Worm (Caenorhabditis elegans) whole organism, young adult: ENCODE measurements around the gene sdz-37.

ENCODE experiments used
- B0019.2 ChIP-seq: fragments of 200-800 bp; sonication (Bioruptor generic); conservative IDR thresholded peaks from 2 replicates; pipeline ENCODE4 v1.3.6; 2022; ENCODE audit warnings: missing genetic modification reagents, missing genetic modification characterization, missing compliant biosample characterization
- B0336.3 ChIP-seq: fragments of 200-800 bp; sonication (Bioruptor generic); IDR thresholded peaks from 2 replicates; pipeline ENCODE4 v1.3.6; 2022; ENCODE audit warnings: missing genetic modification characterization, missing compliant biosample characterization
- D2030.7 ChIP-seq: fragments of 200-800 bp; sonication (Bioruptor generic); IDR thresholded peaks from 2 replicates; pipeline ENCODE4 v1.3.6; 2022; ENCODE audit warnings: missing genetic modification reagents, missing genetic modification characterization, missing compliant biosample characterization
- F57C9.4 ChIP-seq: sonication (generic microtip); optimal IDR thresholded peaks from 2 replicates; lab custom pipeline; 2017; ENCODE audit warnings: mild to moderate bottlenecking, missing genetic modification characterization, missing compliant biosample characterization
- T26A5.8 ChIP-seq: sonication (generic microtip); optimal IDR thresholded peaks from 2 replicates; lab custom pipeline; 2016; ENCODE audit warnings: missing genetic modification characterization, missing compliant biosample characterization
- akir-1 ChIP-seq: fragments of 200-800 bp; sonication (Bioruptor generic); optimal IDR thresholded peaks from 2 replicates; lab custom pipeline; 2018; ENCODE audit warnings: mild to moderate bottlenecking, missing genetic modification characterization, moderate library complexity, missing compliant biosample characterization
- bed-1 ChIP-seq: fragments of 200-800 bp; sonication (Bioruptor generic); IDR thresholded peaks from 2 replicates; pipeline ENCODE4 v1.3.6; 2022; ENCODE audit warnings: missing genetic modification reagents, missing genetic modification characterization, missing compliant biosample characterization
- cebp-1 ChIP-seq, 2 experiments: fragments of 200-800 bp in 1 of 2; sonication (Bioruptor generic) in 1 of 2; sonication (generic microtip) in 1 of 2; IDR thresholded peaks in 1 of 2; optimal IDR thresholded peaks in 1 of 2; 2 replicates each; pipeline versions ENCODE4 v1.3.6 to Lab custom; 2017 to 2022; ENCODE audit warnings: missing compliant biosample characterization in 2 of 2, missing genetic modification characterization in 2 of 2, mild to moderate bottlenecking in 1 of 2, missing genetic modification reagents in 1 of 2, moderate library complexity in 1 of 2
- cebp-2 ChIP-seq: fragments of 200-800 bp; sonication (Bioruptor generic); IDR thresholded peaks from 2 replicates; pipeline ENCODE4 v1.3.6; 2022; ENCODE audit warnings: missing genetic modification characterization, missing compliant biosample characterization
- dpff-1 ChIP-seq: sonication (generic microtip); optimal IDR thresholded peaks from 2 replicates; lab custom pipeline; 2017; ENCODE audit warnings: mild to moderate bottlenecking, missing genetic modification characterization, missing compliant biosample characterization
- egl-44 ChIP-seq: fragments of 200-800 bp; sonication (Bioruptor generic); IDR thresholded peaks from 2 replicates; pipeline ENCODE4 v1.3.6; 2022; ENCODE audit warnings: missing genetic modification reagents, missing genetic modification characterization, missing compliant biosample characterization
- ekl-4 ChIP-seq: fragments of 200-800 bp; sonication (Bioruptor generic); IDR thresholded peaks from 2 replicates; pipeline ENCODE4 v1.3.6; 2022; ENCODE audit warnings: missing genetic modification reagents, missing genetic modification characterization, missing compliant biosample characterization
- hmg-1.2 ChIP-seq: fragments of 200-800 bp; sonication (Bioruptor generic); IDR thresholded peaks from 2 replicates; pipeline ENCODE4 v1.3.6; 2022; ENCODE audit warnings: missing genetic modification reagents, missing genetic modification characterization, missing compliant biosample characterization
- hsf-1 ChIP-seq: fragments of 200-800 bp; sonication (Bioruptor generic); IDR thresholded peaks from 2 replicates; pipeline ENCODE4 v1.3.6; 2022; ENCODE audit warnings: missing genetic modification reagents, missing genetic modification characterization, missing compliant biosample characterization
- lag-1 ChIP-seq: fragments of 200-800 bp; sonication (Bioruptor generic); IDR thresholded peaks from 2 replicates; pipeline ENCODE4 v1.3.6; 2022; ENCODE audit warnings: missing genetic modification reagents, missing genetic modification characterization, missing compliant biosample characterization
- lin-40 ChIP-seq: sonication (generic microtip); optimal IDR thresholded peaks from 2 replicates; lab custom pipeline; 2016; ENCODE audit warnings: missing genetic modification characterization, mild to moderate bottlenecking, missing compliant biosample characterization, missing genotype, missing genetic modification reagents
- lin-54 ChIP-seq: fragments of 200-800 bp; sonication (Bioruptor generic); optimal IDR thresholded peaks from 2 replicates; lab custom pipeline; 2018; ENCODE audit warnings: mild to moderate bottlenecking, missing genetic modification characterization, missing compliant biosample characterization
- madf-10 ChIP-seq: sonication (generic microtip); optimal IDR thresholded peaks from 2 replicates; lab custom pipeline; 2016; ENCODE audit warnings: mild to moderate bottlenecking, missing genetic modification characterization, missing compliant biosample characterization
- madf-3 ChIP-seq: fragments of 200-800 bp; sonication (Bioruptor generic); IDR thresholded peaks from 2 replicates; pipeline ENCODE4 v1.3.6; 2022; ENCODE audit warnings: missing genetic modification reagents, missing genetic modification characterization, missing compliant biosample characterization
- mxl-1 ChIP-seq: sonication (generic microtip); optimal IDR thresholded peaks from 2 replicates; lab custom pipeline; 2016; ENCODE audit warnings: missing genetic modification characterization, missing compliant biosample characterization
- nfya-1 ChIP-seq: sonication (generic microtip); optimal IDR thresholded peaks from 2 replicates; lab custom pipeline; 2017; ENCODE audit warnings: antibody characterized with exemption, missing compliant biosample characterization, missing genetic modification characterization, borderline replicate concordance; ENCODE audit not compliant: insufficient read depth
- nfyb-1 ChIP-seq: fragments of 200-800 bp; sonication (Bioruptor generic); IDR thresholded peaks from 2 replicates; pipeline ENCODE4 v1.3.6; 2022; ENCODE audit warnings: missing genetic modification reagents, missing genetic modification characterization, missing compliant biosample characterization
- nhr-120 ChIP-seq: fragments of 200-800 bp; sonication (Bioruptor generic); IDR thresholded peaks from 2 replicates; pipeline ENCODE4 v1.3.6; 2022; ENCODE audit warnings: missing genetic modification characterization, missing compliant biosample characterization
- nhr-179 ChIP-seq: sonication (generic microtip); optimal IDR thresholded peaks from 2 replicates; lab custom pipeline; 2016; ENCODE audit warnings: mild to moderate bottlenecking, missing genetic modification characterization, missing compliant biosample characterization
- nhr-27 ChIP-seq: fragments of 200-800 bp; sonication (Bioruptor generic); optimal IDR thresholded peaks from 2 replicates; lab custom pipeline; 2018; ENCODE audit warnings: mild to moderate bottlenecking, missing genetic modification characterization, moderate library complexity, missing compliant biosample characterization
- nhr-80 ChIP-seq: sonication (generic microtip); optimal IDR thresholded peaks from 2 replicates; lab custom pipeline; 2016; ENCODE audit warnings: missing genetic modification characterization, missing compliant biosample characterization
- somi-1 ChIP-seq: fragments of 200-800 bp; sonication (Bioruptor generic); optimal IDR thresholded peaks from 2 replicates; lab custom pipeline; 2018; ENCODE audit warnings: mild to moderate bottlenecking, missing genetic modification characterization, missing compliant biosample characterization
- sptf-2 ChIP-seq: fragments of 200-800 bp; sonication (Bioruptor generic); optimal IDR thresholded peaks from 2 replicates; lab custom pipeline; 2018; ENCODE audit warnings: mild to moderate bottlenecking, missing genetic modification characterization, missing compliant biosample characterization
- unc-130 ChIP-seq: sonication (generic microtip); optimal IDR thresholded peaks from 2 replicates; lab custom pipeline; 2016; ENCODE audit warnings: missing genetic modification reagents, missing genetic modification characterization, missing compliant biosample characterization
- zfh-2 ChIP-seq: fragments of 200-800 bp; sonication (Bioruptor generic); conservative IDR thresholded peaks from 2 replicates; pipeline ENCODE4 v1.3.6; 2022; ENCODE audit warnings: missing genetic modification reagents, missing genetic modification characterization, missing compliant biosample characterization
- ztf-18 ChIP-seq: sonication (generic microtip); optimal IDR thresholded peaks from 2 replicates; lab custom pipeline; 2016; ENCODE audit warnings: missing genotype, mild to moderate bottlenecking, missing genetic modification characterization, missing compliant biosample characterization
- ztf-6 ChIP-seq: fragments of 200-800 bp; sonication (Bioruptor generic); IDR thresholded peaks from 2 replicates; pipeline ENCODE4 v1.3.6; 2022; ENCODE audit warnings: missing genetic modification reagents, missing genetic modification characterization, missing compliant biosample characterization

Gene sdz-37

ce11 chrII:10479348-10479747 is 14.7 kb downstream of the sdz-37 start, which contains the start of gene clec-59:
TSS of gene clec-59 (minus strand) at chrII:10479448.
- TF ChIP-seq nhr-120 (GFP tag; lab: Robert Waterston, UW) = no peak
- TF ChIP-seq nfyb-1 (GFP tag; lab: Robert Waterston, UW) = no peak
- TF ChIP-seq nhr-179 (tag; lab: Kevin White, UChicago) = no peak
- no peak for TF ChIP-seq zfh-2
- no peak for TF ChIP-seq B0336.3
- TF ChIP-seq ztf-18 (tag; lab: Kevin White, UChicago) = no peak
- no peak for TF ChIP-seq cebp-2 (GFP tag; lab: Robert Waterston, UW)
- TF ChIP-seq ztf-6 (GFP tag; lab: Robert Waterston, UW) = no peak
- no peak for TF ChIP-seq hsf-1 (GFP tag; lab: Robert Waterston, UW)
- no peak for TF ChIP-seq lin-54
- no peak for TF ChIP-seq madf-3 (GFP tag; lab: Robert Waterston, UW)
- no peak for TF ChIP-seq F57C9.4 (tag; lab: Kevin White, UChicago)
- TF ChIP-seq nfya-1 (tag; lab: Kevin White, UChicago) = no peak
- no peak for TF ChIP-seq madf-10 (tag; lab: Kevin White, UChicago)
- no peak for TF ChIP-seq egl-44 (GFP tag; lab: Robert Waterston, UW)
- TF ChIP-seq somi-1 (GFP tag; lab: Kevin White, UChicago) = no peak
- no peak for TF ChIP-seq ekl-4 (GFP tag; lab: Robert Waterston, UW)
- TF ChIP-seq dpff-1 = no peak
- TF ChIP-seq bed-1 = no peak
- no peak for TF ChIP-seq mxl-1 (tag; lab: Kevin White, UChicago)
- TF ChIP-seq, all 124 proteins: peak for 0

ce11 chrII:10480043-10480442 is 15.4 kb downstream of the sdz-37 start:
- TF ChIP-seq B0019.2 (GFP tag; lab: Robert Waterston, UW) = no peak
- TF ChIP-seq T26A5.8 (tag; lab: Kevin White, UChicago) = no peak
- TF ChIP-seq lag-1 (GFP tag; lab: Robert Waterston, UW) = no peak
- TF ChIP-seq lin-40 (tag; lab: Kevin White, UChicago) = no peak
- TF ChIP-seq hmg-1.2 (GFP tag; lab: Robert Waterston, UW) = no peak
- TF ChIP-seq nhr-27 (tag; lab: Kevin White, UChicago) = no peak

ce11 chrII:10481824-10482556 is 17.3 kb downstream of the sdz-37 start, which contains the start of the genes clec-60 and ZK666.11:
TSS of gene clec-60 (minus strand) at chrII:10481874.
TSS of gene ZK666.11 (plus strand) at chrII:10482522.
- TF ChIP-seq nhr-80 (tag; lab: Kevin White, UChicago) (peak; percentile 6), D2030.7 (GFP tag; lab: Robert Waterston, UW) (no peak), cebp-1 (GFP tag; IDR thresholded peaks at IDR 0.05; lab: Robert Waterston, UW) (0 out of 2 replicates have a peak, but pooled peaks have one; percentile 49), cebp-1 (tag; optimal IDR thresholded peaks at IDR 0.05; lab: Kevin White, UChicago) (no peak), akir-1 (GFP tag; lab: Kevin White, UChicago) (no peak), unc-130 (no peak)

ce11 chrII:10482899-10483298 is 18.2 kb downstream of the sdz-37 start:
- peak; percentile 10 for TF ChIP-seq nhr-80 (tag; lab: Kevin White, UChicago)
- no peak for TF ChIP-seq sptf-2 (GFP tag; lab: Kevin White, UChicago)
- TF ChIP-seq, all 124 proteins: peak for 1
